Worm (Caenorhabditis elegans) whole organism, young adult: ENCODE results near the gene fbxa-131.

Experiments
- B0019.2 ChIP-seq: fragments of 200-800 bp; sonication (Bioruptor generic); conservative IDR thresholded peaks from 2 replicates; pipeline ENCODE4 v1.3.6; 2022; ENCODE audit warnings: missing genetic modification reagents, missing genetic modification characterization, missing compliant biosample characterization
- C17E4.6 ChIP-seq: fragments of 200-800 bp; sonication (Bioruptor generic); IDR thresholded peaks from 2 replicates; pipeline ENCODE4 v1.3.6; 2022; ENCODE audit warnings: missing genetic modification reagents, missing genetic modification characterization, missing compliant biosample characterization
- F10E7.11 ChIP-seq: sonication (generic microtip); optimal IDR thresholded peaks from 2 replicates; lab custom pipeline; 2017; ENCODE audit warnings: mild to moderate bottlenecking, missing genetic modification characterization, moderate library complexity, missing compliant biosample characterization
- F22D6.2 ChIP-seq: sonication (generic microtip); optimal IDR thresholded peaks from 2 replicates; lab custom pipeline; 2016; ENCODE audit warnings: mild to moderate bottlenecking, missing genetic modification characterization, missing compliant biosample characterization
- F37B4.10 ChIP-seq: fragments of 200-800 bp; sonication (Bioruptor generic); IDR thresholded peaks from 2 replicates; pipeline ENCODE4 v1.3.6; 2022; ENCODE audit warnings: missing genetic modification characterization, missing compliant biosample characterization
- F57C9.4 ChIP-seq: sonication (generic microtip); optimal IDR thresholded peaks from 2 replicates; lab custom pipeline; 2017; ENCODE audit warnings: mild to moderate bottlenecking, missing genetic modification characterization, missing compliant biosample characterization
- K12H6.12 ChIP-seq: fragments of 200-800 bp; sonication (Bioruptor generic); optimal IDR thresholded peaks from 2 replicates; lab custom pipeline; 2018; ENCODE audit warnings: mild to moderate bottlenecking, missing genetic modification characterization, missing compliant biosample characterization
- T26A5.8 ChIP-seq: sonication (generic microtip); optimal IDR thresholded peaks from 2 replicates; lab custom pipeline; 2016; ENCODE audit warnings: missing genetic modification characterization, missing compliant biosample characterization
- Y56A3A.18 ChIP-seq: fragments of 200-800 bp; sonication (Bioruptor generic); IDR thresholded peaks from 2 replicates; pipeline ENCODE4 v1.3.6; 2022; ENCODE audit warnings: missing genetic modification reagents, missing genetic modification characterization, missing compliant biosample characterization
- aptf-2 ChIP-seq: fragments of 200-800 bp; sonication (Bioruptor generic); conservative IDR thresholded peaks from 2 replicates; pipeline ENCODE4 v1.3.6; 2022; ENCODE audit warnings: missing genetic modification reagents, missing genetic modification characterization, missing compliant biosample characterization
- aptf-3 ChIP-seq: fragments of 200-800 bp; sonication (Bioruptor generic); IDR thresholded peaks from 2 replicates; pipeline ENCODE4 v1.3.6; 2022; ENCODE audit warnings: missing genetic modification characterization, missing compliant biosample characterization
- athp-1 ChIP-seq: sonication (generic microtip); optimal IDR thresholded peaks from 2 replicates; lab custom pipeline; 2017; ENCODE audit warnings: mild to moderate bottlenecking, missing genetic modification characterization, missing compliant biosample characterization
- attf-3 ChIP-seq: fragments of 200-800 bp; sonication (Bioruptor generic); conservative IDR thresholded peaks from 2 replicates; pipeline ENCODE4 v1.3.6; 2022; ENCODE audit warnings: missing genetic modification reagents, missing genetic modification characterization, missing compliant biosample characterization
- attf-6 ChIP-seq: fragments of 200-800 bp; sonication (Bioruptor generic); IDR thresholded peaks from 2 replicates; pipeline ENCODE4 v1.3.6; 2022; ENCODE audit warnings: missing genetic modification reagents, missing genetic modification characterization, missing compliant biosample characterization
- bed-1 ChIP-seq: fragments of 200-800 bp; sonication (Bioruptor generic); IDR thresholded peaks from 2 replicates; pipeline ENCODE4 v1.3.6; 2022; ENCODE audit warnings: missing genetic modification reagents, missing genetic modification characterization, missing compliant biosample characterization
- bed-2 ChIP-seq: fragments of 200-800 bp; sonication (Bioruptor generic); IDR thresholded peaks from 2 replicates; pipeline ENCODE4 v1.3.6; 2022; ENCODE audit warnings: missing genetic modification reagents, missing genetic modification characterization, missing compliant biosample characterization
- cebp-1 ChIP-seq, 2 experiments: fragments of 200-800 bp in 1 of 2; sonication (Bioruptor generic) in 1 of 2; sonication (generic microtip) in 1 of 2; IDR thresholded peaks in 1 of 2; optimal IDR thresholded peaks in 1 of 2; 2 replicates each; pipeline versions ENCODE4 v1.3.6 to Lab custom; 2017 to 2022; ENCODE audit warnings: missing compliant biosample characterization in 2 of 2, missing genetic modification characterization in 2 of 2, mild to moderate bottlenecking in 1 of 2, missing genetic modification reagents in 1 of 2, moderate library complexity in 1 of 2
- ceh-40 ChIP-seq: fragments of 200-800 bp; sonication (Bioruptor generic); IDR thresholded peaks from 2 replicates; pipeline ENCODE4 v1.3.6; 2022; ENCODE audit warnings: missing genetic modification characterization, missing compliant biosample characterization
- ceh-91 ChIP-seq: fragments of 200-800 bp; sonication (Bioruptor generic); IDR thresholded peaks from 2 replicates; pipeline ENCODE4 v1.3.6; 2022; ENCODE audit warnings: missing genetic modification reagents, missing genetic modification characterization, missing compliant biosample characterization
- die-1 ChIP-seq: sonication (generic microtip); optimal IDR thresholded peaks from 2 replicates; lab custom pipeline; 2016; ENCODE audit warnings: missing genotype, mild to moderate bottlenecking, missing genetic modification characterization, missing compliant biosample characterization
- dox-1 ChIP-seq: fragments of 200-800 bp; sonication (Bioruptor generic); IDR thresholded peaks from 2 replicates; pipeline ENCODE4 v1.3.6; 2022; ENCODE audit warnings: missing genetic modification reagents, missing genetic modification characterization, missing compliant biosample characterization
- egl-44 ChIP-seq: fragments of 200-800 bp; sonication (Bioruptor generic); IDR thresholded peaks from 2 replicates; pipeline ENCODE4 v1.3.6; 2022; ENCODE audit warnings: missing genetic modification reagents, missing genetic modification characterization, missing compliant biosample characterization
- egrh-3 ChIP-seq: fragments of 200-800 bp; sonication (Bioruptor generic); IDR thresholded peaks from 2 replicates; pipeline ENCODE4 v1.3.6; 2022; ENCODE audit warnings: missing genetic modification reagents, missing genetic modification characterization, missing compliant biosample characterization
- gei-17 ChIP-seq: fragments of 200-800 bp; sonication (Bioruptor generic); optimal IDR thresholded peaks from 2 replicates; lab custom pipeline; 2018; ENCODE audit warnings: mild to moderate bottlenecking, missing genetic modification characterization, missing compliant biosample characterization
- hlh-26 ChIP-seq: fragments of 200-800 bp; sonication (Bioruptor generic); conservative IDR thresholded peaks from 2 replicates; pipeline ENCODE4 v1.3.6; 2022; ENCODE audit warnings: missing genetic modification reagents, missing genetic modification characterization, missing compliant biosample characterization
- lin-40 ChIP-seq: sonication (generic microtip); optimal IDR thresholded peaks from 2 replicates; lab custom pipeline; 2016; ENCODE audit warnings: missing genetic modification characterization, mild to moderate bottlenecking, missing compliant biosample characterization, missing genotype, missing genetic modification reagents
- lir-1 ChIP-seq: fragments of 200-800 bp; sonication (Bioruptor generic); conservative IDR thresholded peaks from 2 replicates; pipeline ENCODE4 v1.3.6; 2022; ENCODE audit warnings: missing genetic modification reagents, missing genetic modification characterization, missing compliant biosample characterization
- lsy-27 ChIP-seq: sonication (generic microtip); optimal IDR thresholded peaks from 2 replicates; lab custom pipeline; 2017; ENCODE audit warnings: missing genetic modification characterization, mild to moderate bottlenecking, missing compliant biosample characterization, antibody characterized with exemption, missing genotype, borderline replicate concordance; ENCODE audit not compliant: insufficient read depth
- madf-10 ChIP-seq: sonication (generic microtip); optimal IDR thresholded peaks from 2 replicates; lab custom pipeline; 2016; ENCODE audit warnings: mild to moderate bottlenecking, missing genetic modification characterization, missing compliant biosample characterization
- mcd-1 ChIP-seq: fragments of 200-800 bp; sonication (Bioruptor generic); IDR thresholded peaks from 2 replicates; pipeline ENCODE4 v1.3.6; 2022; ENCODE audit warnings: missing genetic modification reagents, missing genetic modification characterization, missing compliant biosample characterization
- mes-4 ChIP-seq: sonication (generic microtip); optimal IDR thresholded peaks from 2 replicates; lab custom pipeline; 2016; ENCODE audit warnings: missing genotype, missing genetic modification characterization, missing compliant biosample characterization
- nfya-2 ChIP-seq: fragments of 200-800 bp; sonication (Bioruptor generic); IDR thresholded peaks from 2 replicates; pipeline ENCODE4 v1.3.6; 2022; ENCODE audit warnings: missing genetic modification reagents, missing genetic modification characterization, missing compliant biosample characterization
- nfyb-1 ChIP-seq: fragments of 200-800 bp; sonication (Bioruptor generic); IDR thresholded peaks from 2 replicates; pipeline ENCODE4 v1.3.6; 2022; ENCODE audit warnings: missing genetic modification reagents, missing genetic modification characterization, missing compliant biosample characterization
- nhr-120 ChIP-seq: fragments of 200-800 bp; sonication (Bioruptor generic); IDR thresholded peaks from 2 replicates; pipeline ENCODE4 v1.3.6; 2022; ENCODE audit warnings: missing genetic modification characterization, missing compliant biosample characterization
- nhr-179 ChIP-seq: sonication (generic microtip); optimal IDR thresholded peaks from 2 replicates; lab custom pipeline; 2016; ENCODE audit warnings: mild to moderate bottlenecking, missing genetic modification characterization, missing compliant biosample characterization
- nhr-27 ChIP-seq: fragments of 200-800 bp; sonication (Bioruptor generic); optimal IDR thresholded peaks from 2 replicates; lab custom pipeline; 2018; ENCODE audit warnings: mild to moderate bottlenecking, missing genetic modification characterization, moderate library complexity, missing compliant biosample characterization
- nhr-80 ChIP-seq: sonication (generic microtip); optimal IDR thresholded peaks from 2 replicates; lab custom pipeline; 2016; ENCODE audit warnings: missing genetic modification characterization, missing compliant biosample characterization
- repo-1 ChIP-seq: sonication (generic microtip); optimal IDR thresholded peaks from 2 replicates; lab custom pipeline; 2017; ENCODE audit warnings: mild to moderate bottlenecking, missing genetic modification characterization, missing compliant biosample characterization
- sdz-38 ChIP-seq: sonication (generic microtip); optimal IDR thresholded peaks from 2 replicates; lab custom pipeline; 2016; ENCODE audit warnings: missing genotype, missing genetic modification characterization, missing compliant biosample characterization
- sea-2 ChIP-seq: fragments of 200-800 bp; sonication (Bioruptor generic); IDR thresholded peaks from 2 replicates; pipeline ENCODE4 v1.3.6; 2022; ENCODE audit warnings: missing genetic modification characterization, missing compliant biosample characterization
- snpc-3.4 ChIP-seq: sonication (generic microtip); optimal IDR thresholded peaks from 2 replicates; lab custom pipeline; 2017; ENCODE audit warnings: missing genetic modification characterization, mild to moderate bottlenecking, missing compliant biosample characterization, antibody characterized with exemption, moderate library complexity, missing genotype, missing genetic modification reagents
- unc-130 ChIP-seq: sonication (generic microtip); optimal IDR thresholded peaks from 2 replicates; lab custom pipeline; 2016; ENCODE audit warnings: missing genetic modification reagents, missing genetic modification characterization, missing compliant biosample characterization
- unc-62 ChIP-seq: fragments of 150-350 bp; optimal IDR thresholded peaks from 2 replicates; lab custom pipeline; 2014; ENCODE audit warnings: missing biosample characterization, missing genetic modification reagents, missing genetic modification characterization
- zfh-2 ChIP-seq: fragments of 200-800 bp; sonication (Bioruptor generic); conservative IDR thresholded peaks from 2 replicates; pipeline ENCODE4 v1.3.6; 2022; ENCODE audit warnings: missing genetic modification reagents, missing genetic modification characterization, missing compliant biosample characterization
- ztf-22 ChIP-seq: fragments of 200-800 bp; sonication (Bioruptor generic); optimal IDR thresholded peaks from 2 replicates; lab custom pipeline; 2018; ENCODE audit warnings: mild to moderate bottlenecking, missing genetic modification characterization, moderate library complexity, missing compliant biosample characterization
- ztf-25 ChIP-seq: fragments of 200-800 bp; sonication (Bioruptor generic); IDR thresholded peaks from 2 replicates; pipeline ENCODE4 v1.3.6; 2022; ENCODE audit warnings: missing genetic modification reagents, missing genetic modification characterization, missing compliant biosample characterization
- ztf-26 ChIP-seq: sonication (generic microtip); optimal IDR thresholded peaks from 2 replicates; lab custom pipeline; 2017; ENCODE audit warnings: missing genetic modification characterization, missing compliant biosample characterization

Gene fbxa-131

DNA sequence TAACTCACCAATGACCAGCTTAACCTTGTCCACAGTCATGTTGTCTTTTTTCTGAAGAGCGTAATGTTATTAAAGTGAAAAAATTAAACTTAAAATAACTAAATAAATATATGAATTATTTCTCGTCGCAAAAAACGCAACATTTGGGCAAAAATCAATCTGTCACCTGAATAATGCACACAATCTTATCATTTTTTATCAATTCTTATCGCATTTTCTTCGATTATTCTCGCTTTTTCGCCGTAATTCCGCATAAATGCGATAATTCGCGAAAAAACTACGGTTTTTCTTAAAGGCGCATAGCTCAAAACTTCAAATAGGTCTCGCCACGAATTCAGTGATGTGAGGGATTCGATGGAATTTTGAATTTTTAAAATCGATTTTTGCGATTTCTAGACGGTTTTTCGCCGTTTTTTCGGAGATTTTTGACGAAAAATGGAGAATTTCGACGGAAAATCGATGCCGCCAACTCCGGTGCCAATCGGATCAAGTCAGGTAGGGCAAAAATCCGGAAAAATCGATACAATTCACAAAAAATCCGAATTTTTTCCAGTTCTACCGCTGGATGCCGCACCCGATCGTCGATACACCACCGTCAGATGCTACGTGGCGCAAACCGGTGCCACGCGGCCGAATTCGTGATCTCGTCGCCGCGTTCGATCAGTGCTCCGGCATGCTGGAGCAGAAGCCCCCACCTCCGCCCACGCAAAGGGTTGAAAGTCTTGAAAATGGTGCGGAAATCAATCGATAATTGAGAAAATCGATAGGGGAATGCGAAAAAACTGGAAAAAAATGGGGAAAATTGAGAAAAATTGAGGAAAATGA lies 40.7 kb upstream of the fbxa-131 start, which contains the start of the genes Y43F8C.13 and ani-3:
Gene Y43F8C.13, minus strand, starts transcription at position 51 of the 825 bp plus-strand sequence.
Gene ani-3, plus strand, starts transcription at position 385 of the 825 bp plus-strand sequence.
- TF ChIP-seq egrh-3 (GFP tag; lab: Robert Waterston, UW) (peak; percentile 28; the same call in 1 of the 2 replicates), ztf-26 (tag; lab: Kevin White, UChicago) (no peak), F22D6.2 (no peak), egl-44 (no peak), hlh-26 (GFP tag; lab: Robert Waterston, UW) (no peak), K12H6.12 (no peak), nhr-120 (GFP tag; lab: Robert Waterston, UW) (no peak), B0019.2 (GFP tag; lab: Robert Waterston, UW) (no peak), athp-1 (tag; lab: Kevin White, UChicago) (no peak), bed-2 (GFP tag; lab: Robert Waterston, UW) (no peak), ztf-22 (GFP tag; lab: Kevin White, UChicago) (no peak), nhr-179 (tag; lab: Kevin White, UChicago) (no peak), lir-1 (GFP tag; lab: Robert Waterston, UW) (no peak), cebp-1 (GFP tag; IDR thresholded peaks at IDR 0.05; lab: Robert Waterston, UW) (no peak), cebp-1 (tag; optimal IDR thresholded peaks at IDR 0.05; lab: Kevin White, UChicago) (no peak), ceh-40 (no peak), aptf-3 (no peak), sdz-38 (no peak), dox-1 (GFP tag; lab: Robert Waterston, UW) (no peak), nhr-27 (tag; lab: Kevin White, UChicago) (no peak), attf-3 (no peak), F37B4.10 (GFP tag; lab: Robert Waterston, UW) (no peak), sea-2 (GFP tag; lab: Robert Waterston, UW) (no peak), bed-1 (GFP tag; lab: Robert Waterston, UW) (no peak), F10E7.11 (tag; lab: Kevin White, UChicago) (no peak), ztf-25 (no peak), attf-6 (GFP tag; lab: Robert Waterston, UW) (no peak), lin-40 (tag; lab: Kevin White, UChicago) (no peak), nhr-80 (peak; percentile 51), mes-4 (tag; lab: Kevin White, UChicago) (no peak), F57C9.4 (tag; lab: Kevin White, UChicago) (no peak), unc-62 (no peak), ceh-91 (GFP tag; lab: Robert Waterston, UW) (no peak), Y56A3A.18 (GFP tag; lab: Robert Waterston, UW) (no peak), gei-17 (GFP tag; lab: Kevin White, UChicago) (no peak), nfyb-1 (GFP tag; lab: Robert Waterston, UW) (no peak), snpc-3.4 (tag; lab: Kevin White, UChicago) (no peak), die-1 (no peak), madf-10 (tag; lab: Kevin White, UChicago) (no peak), C17E4.6 (GFP tag; lab: Robert Waterston, UW) (no peak), aptf-2 (GFP tag; lab: Robert Waterston, UW) (no peak), repo-1 (tag; lab: Kevin White, UChicago) (no peak), nfya-2 (GFP tag; lab: Robert Waterston, UW) (no peak), mcd-1 (0 out of 2 replicates have a peak, but pooled peaks have one; percentile 9), unc-130 (GFP tag; lab: Kevin White, UChicago) (no peak), T26A5.8 (no peak), lsy-27 (no peak), zfh-2 (GFP tag; lab: Robert Waterston, UW) (peak; percentile 81)
